In the genomic region with DNA sequence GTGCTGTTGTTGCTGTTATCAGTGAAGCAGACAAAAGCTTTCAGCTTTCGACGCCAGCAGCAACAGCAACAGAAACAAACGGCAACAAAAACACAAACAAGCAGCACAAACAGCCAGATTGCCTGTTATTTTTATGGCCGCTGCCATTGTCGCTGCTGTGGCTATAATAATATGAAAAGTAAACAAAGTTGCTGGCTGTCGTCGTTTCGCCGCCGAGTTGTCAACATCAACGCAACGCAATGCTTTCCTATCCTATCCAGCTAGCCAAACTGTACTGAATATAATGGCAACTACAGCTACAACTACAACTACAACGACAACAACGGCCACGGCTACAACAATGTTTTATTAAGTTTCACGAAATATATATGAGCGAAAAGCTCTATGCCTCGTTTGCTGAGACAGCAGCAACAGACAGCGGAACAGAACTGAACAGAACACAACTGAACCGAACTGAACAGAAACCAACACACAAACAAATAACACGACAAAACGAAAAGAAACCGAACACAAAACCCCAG, we compare ENCODE assay signal across 1 fruit fly cellular context.
TF ChIP-seq lines count a peak whose summit lies in the region.

No protein-coding gene starts in this region.

TF ChIP-seq in whole organism, embryonic, 481 proteins besides CTCF, POLR2A, EP300 and RAD21 (continued from another document):
- TF ChIP-seq CG13287 (GFP tag; IDR thresholded peaks at IDR 0.05; lab: Robert Waterston, UW; ENCODE audit: partially characterized antibody) (no peak), zfh2 (GFP tag; optimal IDR thresholded peaks at IDR 0.05; lab: Kevin White, UChicago) (no peak), H2.0 (GFP tag; IDR thresholded peaks at IDR 0.05; lab: Robert Waterston, UW) (no peak), CG18262 (tag; optimal IDR thresholded peaks at IDR 0.05; lab: Kevin White, UChicago) (no peak), CG7357 (GFP tag; IDR thresholded peaks at IDR 0.05; lab: Robert Waterston, UW) (no peak), CG11560 (tag; IDR thresholded peaks at IDR 0.05; lab: Robert Waterston, UW) (no peak), lov (optimal IDR thresholded peaks at IDR 0.05; lab: Kevin White, UChicago) (no peak), lov (GFP tag; IDR thresholded peaks at IDR 0.05; lab: Robert Waterston, UW) (no peak), danr (GFP tag; IDR thresholded peaks at IDR 0.05; lab: Robert Waterston, UW) (no peak), gfzf (GFP tag; optimal IDR thresholded peaks at IDR 0.05; lab: Kevin White, UChicago) (no peak), gcm (GFP tag; optimal IDR thresholded peaks at IDR 0.05; lab: Kevin White, UChicago) (peak; percentile 39), Deaf1 (tag; optimal IDR thresholded peaks at IDR 0.05; lab: Kevin White, UChicago) (peak; percentile 69), pzg (GFP tag; optimal IDR thresholded peaks at IDR 0.05; lab: Kevin White, UChicago) (no peak), dmrt99B (tag; optimal IDR thresholded peaks at IDR 0.05; lab: Kevin White, UChicago) (peak; percentile 37), lab (GFP tag; optimal IDR thresholded peaks at IDR 0.05; lab: Kevin White, UChicago) (peak; percentile 50)
